Fruit fly (Drosophila melanogaster) whole organism, prepupa: Measurements from ENCODE around the gene CG13023.

Experiments
- CG11762 ChIP-seq: fragments of 200-800 bp; sonication (Bioruptor generic); optimal IDR thresholded peaks from 3 replicates; lab custom pipeline; 2016; ENCODE audit warnings: missing biosample characterization, missing genetic modification characterization; ENCODE audit not compliant: insufficient read depth
- CG1621 ChIP-seq: fragments of 200-800 bp; sonication (Bioruptor generic); optimal IDR thresholded peaks from 3 replicates; lab custom pipeline; 2018; ENCODE audit warnings: missing biosample characterization, mild to moderate bottlenecking, missing genetic modification characterization
- CG16779 ChIP-seq: fragments of 200-800 bp; sonication (Bioruptor generic); optimal IDR thresholded peaks from 3 replicates; lab custom pipeline; 2017; ENCODE audit warnings: missing biosample characterization, mild to moderate bottlenecking, missing genetic modification characterization
- CG31627 ChIP-seq: fragments of 200-800 bp; sonication (Bioruptor generic); optimal IDR thresholded peaks from 3 replicates; lab custom pipeline; 2016; ENCODE audit warnings: missing biosample characterization, missing genetic modification characterization
- CG32006 ChIP-seq: fragments of 200-800 bp; sonication (Bioruptor generic); optimal IDR thresholded peaks from 3 replicates; lab custom pipeline; 2017; ENCODE audit warnings: missing biosample characterization, mild to moderate bottlenecking, missing genetic modification characterization
- CG34406 ChIP-seq: fragments of 200-800 bp; sonication (Bioruptor generic); optimal IDR thresholded peaks from 3 replicates; lab custom pipeline; 2016; ENCODE audit warnings: missing biosample characterization, missing genetic modification characterization
- CG6276 ChIP-seq: fragments of 200-800 bp; sonication (Bioruptor generic); optimal IDR thresholded peaks from 2 replicates; lab custom pipeline; 2017; ENCODE audit warnings: missing biosample characterization, mild to moderate bottlenecking, missing genetic modification characterization
- CG6808 ChIP-seq: fragments of 200-800 bp; sonication (Bioruptor generic); optimal IDR thresholded peaks from 3 replicates; lab custom pipeline; 2017; ENCODE audit warnings: missing biosample characterization, missing genetic modification characterization, mild to moderate bottlenecking, moderate library complexity, missing genetic modification reagents
- CG7368 ChIP-seq: fragments of 200-800 bp; sonication (Bioruptor generic); optimal IDR thresholded peaks from 3 replicates; lab custom pipeline; 2016; ENCODE audit warnings: missing biosample characterization, missing genetic modification characterization
- CG8319 ChIP-seq: fragments of 200-800 bp; sonication (Bioruptor generic); optimal IDR thresholded peaks from 3 replicates; lab custom pipeline; 2016; ENCODE audit warnings: missing biosample characterization, missing genetic modification characterization
- CG8632 ChIP-seq: fragments of 200-800 bp; sonication (Bioruptor generic); optimal IDR thresholded peaks from 3 replicates; lab custom pipeline; 2016; ENCODE audit warnings: missing biosample characterization, missing genetic modification characterization
- Eip78C ChIP-seq: fragments of 200-800 bp; sonication (Bioruptor generic); peaks from one replicate; lab custom pipeline; 2016; ENCODE audit warnings: missing biosample characterization, missing genetic modification characterization
- Eip93F ChIP-seq: fragments of 200-800 bp; sonication (Bioruptor generic); optimal IDR thresholded peaks from 2 replicates; lab custom pipeline; 2016; ENCODE audit warnings: missing biosample characterization, mild to moderate bottlenecking, missing genetic modification characterization
- Ets21C ChIP-seq: fragments of 200-800 bp; sonication (Bioruptor generic); optimal IDR thresholded peaks from 3 replicates; lab custom pipeline; 2016; ENCODE audit warnings: missing biosample characterization, missing genetic modification characterization
- Hr38 ChIP-seq: sonication (Bioruptor generic); optimal IDR thresholded peaks from 2 replicates; lab custom pipeline; 2016; ENCODE audit warnings: missing biosample characterization, missing genetic modification characterization
- Hr39 ChIP-seq: fragments of 200-800 bp; sonication (Bioruptor generic); optimal IDR thresholded peaks from 2 replicates; lab custom pipeline; 2016; ENCODE audit warnings: missing biosample characterization, missing genetic modification characterization
- OdsH ChIP-seq: fragments of 200-800 bp; sonication (Bioruptor generic); optimal IDR thresholded peaks from 3 replicates; lab custom pipeline; 2016; ENCODE audit warnings: missing biosample characterization, missing genetic modification characterization
- Smox ChIP-seq: fragments of 200-800 bp; sonication (Bioruptor generic); optimal IDR thresholded peaks from 3 replicates; lab custom pipeline; 2016; ENCODE audit warnings: missing biosample characterization, missing genetic modification characterization
- Sox102F ChIP-seq: fragments of 200-800 bp; sonication (Bioruptor generic); optimal IDR thresholded peaks from 2 replicates; lab custom pipeline; 2016; ENCODE audit warnings: missing biosample characterization, mild to moderate bottlenecking, missing genetic modification characterization
- Sox15 ChIP-seq: fragments of 200-800 bp; sonication (Bioruptor generic); optimal IDR thresholded peaks from 3 replicates; lab custom pipeline; 2016; ENCODE audit warnings: missing biosample characterization, missing genetic modification characterization
- achi ChIP-seq: fragments of 200-800 bp; sonication (Bioruptor generic); optimal IDR thresholded peaks from 3 replicates; lab custom pipeline; 2016; ENCODE audit warnings: missing biosample characterization, missing genetic modification characterization
- cyc ChIP-seq: fragments of 200-800 bp; sonication (Bioruptor generic); optimal IDR thresholded peaks from 3 replicates; lab custom pipeline; 2016; ENCODE audit warnings: missing biosample characterization, missing genetic modification characterization
- dac ChIP-seq: fragments of 200-800 bp; sonication (Bioruptor generic); optimal IDR thresholded peaks from 2 replicates; lab custom pipeline; 2017; ENCODE audit warnings: missing biosample characterization, mild to moderate bottlenecking, missing genetic modification characterization
- dsx ChIP-seq: fragments of 200-800 bp; optimal IDR thresholded peaks from 3 replicates; lab custom pipeline; 2019; ENCODE audit warnings: missing biosample characterization, mild to moderate bottlenecking, missing genetic modification characterization, moderate library complexity; ENCODE audit not compliant: poor library complexity, severe bottlenecking
- eg ChIP-seq: fragments of 200-800 bp; sonication (Bioruptor generic); IDR thresholded peaks from 3 replicates; pipeline ENCODE4 v1.3.6; 2022; ENCODE audit warnings: missing biosample characterization, missing genetic modification characterization
- fd59A ChIP-seq: fragments of 200-800 bp; sonication (Bioruptor generic); optimal IDR thresholded peaks from 2 replicates; lab custom pipeline; 2017; ENCODE audit warnings: missing biosample characterization, mild to moderate bottlenecking, missing genetic modification characterization, missing genetic modification reagents
- fkh ChIP-seq: fragments of 200-800 bp; sonication (Bioruptor generic); optimal IDR thresholded peaks from 3 replicates; lab custom pipeline; 2017; ENCODE audit warnings: missing biosample characterization, mild to moderate bottlenecking, missing genetic modification characterization, moderate library complexity
- lz ChIP-seq: fragments of 200-800 bp; sonication (Bioruptor generic); optimal IDR thresholded peaks from 3 replicates; lab custom pipeline; 2016; ENCODE audit warnings: missing biosample characterization, missing genetic modification characterization
- ss ChIP-seq, 2 experiments: fragments of 200-800 bp; sonication (Bioruptor generic); optimal IDR thresholded peaks; 2 replicates in 1 of 2; 3 replicates in 1 of 2; lab custom pipeline; 2017 to 2018; ENCODE audit warnings: mild to moderate bottlenecking in 2 of 2, missing biosample characterization in 2 of 2, missing genetic modification characterization in 2 of 2, moderate library complexity in 1 of 2
- svp ChIP-seq: fragments of 200-800 bp; sonication (Bioruptor generic); peaks from one replicate; lab custom pipeline; 2016; ENCODE audit warnings: missing biosample characterization, missing genetic modification characterization
- topi ChIP-seq: fragments of 200-800 bp; sonication (Bioruptor generic); optimal IDR thresholded peaks from 3 replicates; lab custom pipeline; 2016; ENCODE audit warnings: missing biosample characterization, missing genetic modification characterization
- vri ChIP-seq: fragments of 200-800 bp; sonication (Bioruptor generic); optimal IDR thresholded peaks from 3 replicates; lab custom pipeline; 2016; ENCODE audit warnings: missing biosample characterization, mild to moderate bottlenecking, missing genetic modification characterization

Gene CG13023

DNA sequence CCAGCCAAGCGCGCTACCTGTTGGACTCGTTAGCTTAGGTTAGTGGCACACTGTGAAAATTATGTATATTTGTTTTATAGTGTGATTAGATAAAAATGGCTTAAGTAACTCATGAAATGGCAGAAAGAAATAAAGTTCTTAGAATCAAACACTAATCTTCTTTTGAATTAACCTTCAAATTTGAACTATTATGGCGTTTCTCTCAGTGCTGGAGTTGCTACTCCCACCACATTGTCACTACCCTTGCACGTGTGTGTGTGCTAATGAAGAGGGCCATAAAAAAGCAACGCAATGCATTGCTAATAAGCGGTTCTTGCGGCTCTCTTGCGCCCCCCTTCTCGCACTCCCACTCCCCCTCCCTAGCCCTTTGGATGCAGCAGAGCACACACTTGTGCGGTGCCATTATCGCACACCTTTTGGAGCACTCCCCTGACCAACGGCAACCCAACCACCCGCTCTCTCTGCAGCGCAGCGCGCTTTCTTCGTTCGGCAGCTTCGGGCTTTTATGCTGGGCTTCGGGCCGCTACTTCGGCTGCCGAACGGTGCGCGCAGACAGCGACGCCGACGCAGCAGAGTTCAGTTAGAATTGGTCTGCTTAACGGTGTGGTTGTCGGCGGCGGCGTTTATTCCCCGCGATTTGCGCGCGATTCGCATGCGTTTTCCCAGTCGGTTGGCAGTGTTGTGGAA, 36.4 kb downstream of the CG13023 start (continued):
- TF ChIP-seq Hr38 = no peak
- TF ChIP-seq dsx (GFP tag; lab: Kevin White, UChicago) = peak; percentile 79
- peak; percentile 59 for TF ChIP-seq CG8319 (GFP tag; lab: Kevin White, UChicago)
- TF ChIP-seq CG8632 (GFP tag; lab: Kevin White, UChicago) = peak; percentile 72
- TF ChIP-seq svp (GFP tag; lab: Kevin White, UChicago) = peak; percentile 92
- peak; percentile 70 for TF ChIP-seq CG6808 (GFP tag; lab: Kevin White, UChicago)
- TF ChIP-seq Eip78C = peak; percentile 96
- TF ChIP-seq Hr39 (GFP tag; lab: Kevin White, UChicago) = peak; percentile 85
- peak; percentile 76 for TF ChIP-seq CG1621 (tag; lab: Kevin White, UChicago)
- TF ChIP-seq topi (GFP tag; lab: Kevin White, UChicago) = peak; percentile 79
- TF ChIP-seq CG7368 (GFP tag; lab: Kevin White, UChicago) = peak; percentile 65
- peak; percentile 68 for TF ChIP-seq Sox15 (GFP tag; lab: Kevin White, UChicago)
- peak; percentile 84 for TF ChIP-seq cyc (GFP tag; lab: Kevin White, UChicago)
- TF ChIP-seq CG31627 (GFP tag; lab: Kevin White, UChicago) = peak; percentile 87
- TF ChIP-seq fkh (GFP tag; lab: Kevin White, UChicago) = peak; percentile 27
- TF ChIP-seq dac = peak; percentile 74
- TF ChIP-seq fd59A (GFP tag; lab: Kevin White, UChicago) = peak; percentile 77
- TF ChIP-seq Smox (GFP tag; lab: Kevin White, UChicago) = peak; percentile 77
- no peak for TF ChIP-seq Eip93F (GFP tag; lab: Kevin White, UChicago)
- TF ChIP-seq CG11762 = peak; percentile 77
- TF ChIP-seq Sox102F (GFP tag; lab: Kevin White, UChicago) = peak; percentile 75

- TF ChIP-seq Hr39 (GFP tag; lab: Kevin White, UChicago) = no peak
- TF ChIP-seq fkh (GFP tag; lab: Kevin White, UChicago) = peak; percentile 72
- TF ChIP-seq vri (GFP tag; lab: Kevin White, UChicago) = peak; percentile 15
- TF ChIP-seq svp (GFP tag; lab: Kevin White, UChicago) = no peak
- no peak for TF ChIP-seq CG16779
- TF ChIP-seq lz (GFP tag; lab: Kevin White, UChicago) = no peak
- no peak for TF ChIP-seq CG34406 (GFP tag; lab: Kevin White, UChicago)
- TF ChIP-seq achi (GFP tag; lab: Kevin White, UChicago) = no peak
These were observed 37.7 kb downstream of the CG13023 start for dm6 chr3L:16889545-16889944.

DNA sequence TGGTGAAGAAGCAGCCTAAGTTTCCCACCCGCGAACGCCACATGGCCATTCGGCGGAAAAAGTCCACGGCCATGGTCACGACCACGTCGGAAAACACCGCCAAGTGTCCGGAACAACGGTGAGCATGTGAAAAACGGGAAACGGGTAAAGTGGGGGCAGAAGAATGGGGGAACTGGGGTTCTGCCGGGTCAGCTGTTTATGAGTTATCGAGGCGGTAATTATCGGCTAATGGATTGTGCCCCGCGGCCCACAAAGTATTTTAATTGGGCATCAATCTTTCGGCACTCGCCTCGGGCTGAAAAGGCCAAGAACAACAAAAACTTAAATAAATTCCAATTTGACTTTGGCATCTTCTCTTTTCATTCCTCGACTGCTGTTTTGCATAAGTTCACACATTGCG, 40.0 kb downstream of the CG13023 start:
- no peak for TF ChIP-seq CG32006 (GFP tag; lab: Kevin White, UChicago)

DNA sequence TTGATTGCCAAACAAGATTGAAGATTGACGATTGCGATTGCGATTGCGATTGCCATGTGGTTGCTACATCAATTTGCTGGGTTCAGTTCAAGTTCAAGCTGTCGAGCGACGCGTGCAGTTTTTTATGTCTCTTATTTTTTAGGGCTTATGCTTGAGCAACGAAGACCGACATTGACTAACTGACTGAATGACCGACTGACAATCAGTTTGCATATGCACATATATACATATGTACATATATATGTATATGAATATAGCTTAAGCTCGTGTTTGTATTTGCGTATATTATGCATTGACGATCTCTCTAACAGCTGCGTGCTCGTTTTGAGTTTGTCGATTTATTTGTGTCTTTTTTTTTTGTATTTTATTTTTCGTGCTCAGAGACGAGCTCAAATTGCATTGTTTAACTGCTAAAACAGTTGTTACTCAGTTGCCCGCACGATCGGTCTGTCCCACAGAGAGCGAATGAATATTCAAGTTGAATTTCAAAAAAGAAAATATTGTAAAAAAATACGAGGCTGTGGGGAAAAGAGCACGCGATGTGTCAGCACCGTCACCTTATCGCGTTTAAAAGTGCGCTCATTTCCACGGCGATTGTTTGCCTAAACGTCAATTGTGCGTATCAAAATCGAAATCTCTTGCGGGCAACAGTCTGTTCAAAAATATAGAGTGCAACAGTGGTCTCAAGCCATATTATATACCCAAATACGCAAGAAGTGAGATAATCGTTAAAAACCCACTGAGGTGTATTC, 40.9 kb downstream of the CG13023 start:
- TF ChIP-seq vri (GFP tag; lab: Kevin White, UChicago) (peak; percentile 51), OdsH (GFP tag; lab: Kevin White, UChicago) (no peak), topi (GFP tag; lab: Kevin White, UChicago) (no peak), fkh (GFP tag; lab: Kevin White, UChicago) (peak; percentile 15), Ets21C (GFP tag; lab: Kevin White, UChicago) (no peak), svp (GFP tag; lab: Kevin White, UChicago) (peak; percentile 72), eg (GFP tag; lab: Robert Waterston, UW) (peak; percentile 41; the same call in 1 of the 3 replicates), ss (GFP tag; optimal IDR thresholded peaks at IDR 0.05; lab: Kevin White, UChicago) (peak in 1 of 2 experiments; percentile 12), CG6276 (GFP tag; lab: Kevin White, UChicago) (peak; percentile 24), Eip78C (peak; percentile 43), CG16779 (peak; percentile 46)
